Fruit fly (Drosophila melanogaster) whole organism, embryonic: ENCODE measurements around the gene Cpr30F.

Experiments
- Bgb ChIP-seq: fragments of 200-800 bp; sonication (Bioruptor generic); IDR thresholded peaks from 2 replicates; pipeline ENCODE4 v1.3.6; 2022; ENCODE audit warnings: missing biosample characterization, missing genetic modification characterization; ENCODE audit not compliant: partially characterized antibody
- CG10462 ChIP-seq: fragments of 200-800 bp; sonication (Bioruptor generic); optimal IDR thresholded peaks from 2 replicates; lab custom pipeline; 2016; ENCODE audit warnings: missing biosample characterization, missing genetic modification characterization
- CG12219 ChIP-seq: fragments of 200-800 bp; sonication (Bioruptor generic); optimal IDR thresholded peaks from 3 replicates; lab custom pipeline; 2018; ENCODE audit warnings: missing biosample characterization, mild to moderate bottlenecking, missing genetic modification characterization
- CG13424 ChIP-seq: fragments of 200-800 bp; sonication (Bioruptor generic); optimal IDR thresholded peaks from 2 replicates; lab custom pipeline; 2019; ENCODE audit warnings: missing biosample characterization, mild to moderate bottlenecking, missing genetic modification characterization, moderate library complexity
- CG16815 ChIP-seq: fragments of 200-800 bp; sonication (Bioruptor generic); optimal IDR thresholded peaks from 3 replicates; lab custom pipeline; 2017; ENCODE audit warnings: missing biosample characterization, mild to moderate bottlenecking, missing genetic modification characterization
- CG2129 ChIP-seq: fragments of 200-800 bp; sonication (Bioruptor generic); IDR thresholded peaks from 2 replicates; pipeline ENCODE4 v1.3.6; 2022; ENCODE audit warnings: missing biosample characterization, missing genetic modification characterization; ENCODE audit not compliant: partially characterized antibody
- CG2202 ChIP-seq: fragments of 200-800 bp; sonication (Bioruptor generic); optimal IDR thresholded peaks from 2 replicates; lab custom pipeline; 2018; ENCODE audit warnings: missing biosample characterization, mild to moderate bottlenecking, missing genetic modification characterization
- CG3065 ChIP-seq: fragments of 200-800 bp; sonication (Bioruptor generic); optimal IDR thresholded peaks from 2 replicates; lab custom pipeline; 2016; ENCODE audit warnings: missing biosample characterization, missing genetic modification characterization
- CG32767 ChIP-seq: fragments of 200-800 bp; sonication (Bioruptor generic); IDR thresholded peaks from 2 replicates; pipeline ENCODE4 v1.3.6; 2022; ENCODE audit warnings: missing biosample characterization, missing genetic modification characterization
- CG3726 ChIP-seq: fragments of 200-800 bp; sonication (Bioruptor generic); IDR thresholded peaks from 3 replicates; pipeline ENCODE4, ENCODE4 v1.3.6; 2022; ENCODE audit warnings: missing biosample characterization, missing genetic modification characterization
- CG6689 ChIP-seq: fragments of 200-800 bp; sonication (Bioruptor generic); IDR thresholded peaks from 2 replicates; pipeline ENCODE4 v1.3.6; 2022; ENCODE audit warnings: missing biosample characterization, missing genetic modification characterization
- CG6791 ChIP-seq: fragments of 200-800 bp; sonication (Bioruptor generic); IDR thresholded peaks from 3 replicates; pipeline ENCODE4 v1.3.6; 2022; ENCODE audit warnings: missing biosample characterization, missing genetic modification characterization; ENCODE audit not compliant: partially characterized antibody
- CG8281 ChIP-seq: fragments of 200-800 bp; sonication (Bioruptor generic); optimal IDR thresholded peaks from 2 replicates; lab custom pipeline; 2018; ENCODE audit warnings: missing biosample characterization, mild to moderate bottlenecking, missing genetic modification characterization, moderate library complexity
- CG9437 ChIP-seq: fragments of 200-800 bp; sonication (Bioruptor generic); optimal IDR thresholded peaks from 2 replicates; lab custom pipeline; 2018; ENCODE audit warnings: missing biosample characterization, mild to moderate bottlenecking, missing genetic modification characterization
- CkIIα-i1 ChIP-seq: fragments of 200-800 bp; sonication (Bioruptor generic); IDR thresholded peaks from 2 replicates; pipeline ENCODE4 v1.3.6; 2022; ENCODE audit warnings: missing biosample characterization, missing genetic modification characterization
- Dref ChIP-seq: fragments of 200-800 bp; sonication (Bioruptor generic); IDR thresholded peaks from 2 replicates; pipeline ENCODE4 v1.3.6; 2022; ENCODE audit warnings: missing biosample characterization, missing genetic modification characterization
- E2f1 ChIP-seq: fragments of 200-800 bp; sonication (Bioruptor generic); IDR thresholded peaks from 2 replicates; pipeline ENCODE4 v1.3.6; 2022; ENCODE audit warnings: missing biosample characterization, missing genetic modification characterization
- ERR ChIP-seq: fragments of 200-800 bp; sonication (Bioruptor generic); optimal IDR thresholded peaks from 2 replicates; lab custom pipeline; 2016; ENCODE audit warnings: missing biosample characterization, missing genetic modification characterization
- Ets65A ChIP-seq: fragments of 200-800 bp; sonication (Bioruptor generic); peaks from one replicate; lab custom pipeline; 2016; ENCODE audit warnings: missing biosample characterization, missing genetic modification characterization
- GATAe ChIP-seq: fragments of 200-800 bp; sonication (Bioruptor generic); conservative IDR thresholded peaks from 2 replicates; pipeline ENCODE4 v1.3.6; 2022; ENCODE audit warnings: missing biosample characterization, missing genetic modification characterization
- Gsc ChIP-seq: fragments of 200-800 bp; sonication (Bioruptor generic); IDR thresholded peaks from 2 replicates; pipeline ENCODE4 v1.3.6; 2022; ENCODE audit warnings: missing biosample characterization, missing genetic modification characterization
- Hey ChIP-seq: fragments of 200-800 bp; sonication (Bioruptor generic); optimal IDR thresholded peaks from 3 replicates; lab custom pipeline; 2018; ENCODE audit warnings: missing biosample characterization, mild to moderate bottlenecking, missing genetic modification characterization
- MBD-R2 ChIP-seq: fragments of 200-800 bp; sonication (Bioruptor generic); IDR thresholded peaks from 2 replicates; pipeline ENCODE4 v1.3.6; 2022; ENCODE audit warnings: missing biosample characterization, missing genetic modification characterization
- Med ChIP-seq: fragments of 200-800 bp; sonication (Bioruptor generic); peaks from one replicate; lab custom pipeline; 2016; ENCODE audit warnings: missing biosample characterization, missing genetic modification characterization, mild to moderate bottlenecking, inconsistent platforms, moderate library complexity
- NFAT ChIP-seq: fragments of 200-800 bp; sonication (Bioruptor generic); IDR thresholded peaks from 2 replicates; pipeline ENCODE4 v1.3.6; 2022; ENCODE audit warnings: missing biosample characterization, missing genetic modification characterization
- Six4 ChIP-seq: fragments of 200-800 bp; sonication (Bioruptor generic); optimal IDR thresholded peaks from 2 replicates; lab custom pipeline; 2016; ENCODE audit warnings: missing biosample characterization, missing genetic modification characterization
- Ssrp ChIP-seq: fragments of 200-800 bp; sonication (Bioruptor generic); optimal IDR thresholded peaks from 2 replicates; lab custom pipeline; 2018; ENCODE audit warnings: missing biosample characterization, mild to moderate bottlenecking, missing genetic modification characterization, moderate library complexity
- Tbp ChIP-seq: fragments of >200 bp; optimal IDR thresholded peaks from 2 replicates; lab custom pipeline; 2018; ENCODE audit warnings: missing biosample characterization, missing genetic modification characterization
- ase ChIP-seq: fragments of 200-800 bp; sonication (Bioruptor generic); IDR thresholded peaks from 3 replicates; pipeline ENCODE4 v1.3.6; 2022; ENCODE audit warnings: missing biosample characterization, missing genetic modification characterization
- ato ChIP-seq: fragments of 200-800 bp; sonication (Bioruptor generic); IDR thresholded peaks from 2 replicates; pipeline ENCODE4 v1.3.6; 2022; ENCODE audit warnings: missing biosample characterization, missing genetic modification characterization; ENCODE audit not compliant: partially characterized antibody
- bowl ChIP-seq: fragments of 200-800 bp; sonication (Bioruptor generic); IDR thresholded peaks from 2 replicates; pipeline ENCODE4 v1.3.6; 2022; ENCODE audit warnings: missing biosample characterization, missing genetic modification characterization
- caup ChIP-seq: fragments of 200-800 bp; sonication (Bioruptor generic); optimal IDR thresholded peaks from 3 replicates; lab custom pipeline; 2017; ENCODE audit warnings: missing biosample characterization, mild to moderate bottlenecking, missing genetic modification characterization, moderate library complexity; ENCODE audit not compliant: severe bottlenecking
- da ChIP-seq: fragments of 200-800 bp; sonication (Bioruptor generic); optimal IDR thresholded peaks from 2 replicates; lab custom pipeline; 2016; ENCODE audit warnings: missing biosample characterization, missing genetic modification characterization
- disco-r ChIP-seq: fragments of 200-800 bp; sonication (Bioruptor generic); optimal IDR thresholded peaks from 2 replicates; lab custom pipeline; 2016; ENCODE audit warnings: missing biosample characterization, missing genetic modification characterization
- gsb-n ChIP-seq: fragments of 200-800 bp; sonication (Bioruptor generic); optimal IDR thresholded peaks from 3 replicates; lab custom pipeline; 2018; ENCODE audit warnings: missing biosample characterization, mild to moderate bottlenecking, missing genetic modification characterization
- hb ChIP-seq: fragments of 200-800 bp; sonication (Bioruptor generic); IDR thresholded peaks from 3 replicates; pipeline ENCODE4 v1.3.6; 2022; ENCODE audit warnings: missing biosample characterization, missing genetic modification characterization; ENCODE audit not compliant: partially characterized antibody
- ken ChIP-seq: fragments of 200-800 bp; sonication (Bioruptor generic); IDR thresholded peaks from 3 replicates; pipeline ENCODE4 v1.3.6; 2022; ENCODE audit warnings: missing biosample characterization, missing genetic modification characterization
- klu ChIP-seq: fragments of 200-800 bp; sonication (Bioruptor generic); IDR thresholded peaks from 2 replicates; pipeline ENCODE4 v1.3.6; 2022; ENCODE audit warnings: missing biosample characterization, missing genetic modification characterization
- lola ChIP-seq, 3 experiments: fragments of >200 bp in 2 of 3; fragments of 200-800 bp in 1 of 3; sonication (Bioruptor generic) in 1 of 3; optimal IDR thresholded peaks; 2 replicates each; lab custom pipeline; 2017 to 2019; ENCODE audit warnings: missing biosample characterization in 3 of 3, missing genetic modification characterization in 3 of 3, mild to moderate bottlenecking in 1 of 3, moderate library complexity in 1 of 3
- peb ChIP-seq: fragments of 200-800 bp; sonication (Bioruptor generic); IDR thresholded peaks from 2 replicates; pipeline ENCODE4 v1.3.6; 2022; ENCODE audit warnings: missing biosample characterization, missing genetic modification characterization
- sc ChIP-seq, 3 experiments: fragments of >200 bp in 2 of 3; fragments of 200-800 bp in 1 of 3; sonication (Bioruptor generic) in 1 of 3; optimal IDR thresholded peaks; 2 replicates in 2 of 3; 3 replicates in 1 of 3; lab custom pipeline; 2017; ENCODE audit warnings: mild to moderate bottlenecking in 1 of 3, missing biosample characterization in 1 of 3, missing genetic modification characterization in 1 of 3, missing genetic modification reagents in 1 of 3
- seq ChIP-seq: fragments of 200-800 bp; sonication (Bioruptor generic); IDR thresholded peaks from 2 replicates; pipeline ENCODE4 v1.3.6; 2022; ENCODE audit warnings: missing biosample characterization, missing genetic modification characterization
- sisA ChIP-seq: fragments of 200-800 bp; sonication (Bioruptor generic); IDR thresholded peaks from 2 replicates; pipeline ENCODE4 v1.3.6; 2022; ENCODE audit warnings: missing biosample characterization, missing genetic modification characterization
- stwl ChIP-seq: fragments of 200-800 bp; sonication (Bioruptor generic); optimal IDR thresholded peaks from 3 replicates; lab custom pipeline; 2018; ENCODE audit warnings: missing biosample characterization, mild to moderate bottlenecking, missing genetic modification characterization, moderate library complexity
- sug ChIP-seq: fragments of 200-800 bp; optimal IDR thresholded peaks from 2 replicates; lab custom pipeline; 2019; ENCODE audit warnings: missing biosample characterization, mild to moderate bottlenecking, missing genetic modification characterization, moderate library complexity
- vfl ChIP-seq: fragments of 200-800 bp; sonication (Bioruptor generic); optimal IDR thresholded peaks from 2 replicates; lab custom pipeline; 2016; ENCODE audit warnings: missing biosample characterization, missing genetic modification characterization

The Cpr30F gene

dm6 chr2L:9956993-9957652, 24.2 kb upstream of the Cpr30F start, which contains the start of the genes CG4658 and CG5846 (continued):
- TF ChIP-seq Hey, result no peak

- TF ChIP-seq Dref (GFP tag; lab: Robert Waterston, UW), result 0 out of 2 replicates have a peak, but pooled peaks have one; percentile 28
- TF ChIP-seq ato, result no peak
- no peak for TF ChIP-seq CG2202 (tag; lab: Kevin White, UChicago)
- no peak for TF ChIP-seq Tbp (GFP tag; lab: Kevin White, UChicago)
- peak; percentile 60 for TF ChIP-seq Ets65A (GFP tag; lab: Kevin White, UChicago)
- TF ChIP-seq E2f1, result no peak
- peak; percentile 55 for TF ChIP-seq Med (GFP tag; lab: Kevin White, UChicago)
- TF ChIP-seq, all 482 proteins: peak for 3
These were observed 21.7 kb upstream of the Cpr30F start for dm6 chr2L:9954696-9955095.

dm6 chr2L:9954119-9954518, 21.2 kb upstream of the Cpr30F start, which contains the start of the genes CG13126 and CG4709:
Gene CG13126 (minus strand): TSS chr2L:9954181.
Gene CG4709 (plus strand): TSS chr2L:9954325.
- peak; percentile 93 for TF ChIP-seq gsb-n
- TF ChIP-seq CG2129 (GFP tag; lab: Robert Waterston, UW), result no peak
- TF ChIP-seq stwl, result peak; percentile 81
- no peak; the same call in 1 of the 2 replicates for TF ChIP-seq GATAe (GFP tag; lab: Robert Waterston, UW)
- peak; percentile 66; the same call in 1 of the 2 replicates for TF ChIP-seq seq (GFP tag; lab: Robert Waterston, UW)
- peak; percentile 80 for TF ChIP-seq CG16815 (GFP tag; lab: Kevin White, UChicago)
- TF ChIP-seq NFAT (GFP tag; lab: Robert Waterston, UW), result peak; percentile 71; the same call in 1 of the 2 replicates
- TF ChIP-seq ase (GFP tag; lab: Robert Waterston, UW), result peak; percentile 89
- no peak for TF ChIP-seq da (GFP tag; lab: Kevin White, UChicago)
- peak; percentile 88 for TF ChIP-seq CG32767 (GFP tag; lab: Robert Waterston, UW)
- peak; percentile 99 for TF ChIP-seq MBD-R2 (GFP tag; lab: Robert Waterston, UW)
- TF ChIP-seq sug, result peak; percentile 83
- peak; percentile 70 for TF ChIP-seq CG12219
- TF ChIP-seq Six4, result peak; percentile 90
- peak; percentile 84 for TF ChIP-seq CG3065 (GFP tag; lab: Kevin White, UChicago)
- no peak for TF ChIP-seq sc (optimal IDR thresholded peaks at IDR 0.05; lab: Kevin White, UChicago)
- TF ChIP-seq sc (GFP tag; optimal IDR thresholded peaks at IDR 0.05; lab: Kevin White, UChicago), result peak; percentile 82
- TF ChIP-seq caup, result peak; percentile 90
- no peak for TF ChIP-seq disco-r (GFP tag; lab: Kevin White, UChicago)
- peak; percentile 79 for TF ChIP-seq sisA (GFP tag; lab: Robert Waterston, UW)
- peak; percentile 64 for TF ChIP-seq Gsc (GFP tag; lab: Robert Waterston, UW)
- peak; percentile 92 for TF ChIP-seq CG13424 (tag; lab: Kevin White, UChicago)
- peak; percentile 82 for TF ChIP-seq CG9437 (GFP tag; lab: Kevin White, UChicago)
- TF ChIP-seq hb, result no peak
- TF ChIP-seq vfl, result peak; percentile 57
- peak; percentile 76 for TF ChIP-seq CG8281 (tag; lab: Kevin White, UChicago)
- peak in 1 of 3 experiments; percentile 90 for TF ChIP-seq lola (GFP tag; optimal IDR thresholded peaks at IDR 0.05; lab: Kevin White, UChicago)
- TF ChIP-seq CG3726, result peak; percentile 81; the same call in 1 of the 3 replicates
- no peak for TF ChIP-seq Bgb (GFP tag; lab: Robert Waterston, UW)
- TF ChIP-seq bowl (GFP tag; lab: Robert Waterston, UW), result peak; percentile 49; the same call in 1 of the 2 replicates
- no peak for TF ChIP-seq CG6791 (GFP tag; lab: Robert Waterston, UW)
- peak; percentile 78 for TF ChIP-seq peb (GFP tag; lab: Robert Waterston, UW)
- no peak for TF ChIP-seq ERR (GFP tag; lab: Kevin White, UChicago)
- TF ChIP-seq ken, result peak; percentile 73
- peak; percentile 73 for TF ChIP-seq CG10462 (GFP tag; lab: Kevin White, UChicago)
- TF ChIP-seq CG6689 (GFP tag; lab: Robert Waterston, UW), result peak; percentile 93
- TF ChIP-seq Ssrp (tag; lab: Kevin White, UChicago), result peak; percentile 93
- no peak for TF ChIP-seq CkIIα-i1
- TF ChIP-seq klu (GFP tag; lab: Robert Waterston, UW), result peak; percentile 76; the same call in 1 of the 2 replicates
